Worm (Caenorhabditis elegans) whole organism, L3 larva: ENCODE measurements around the gene C05B5.11.
A peak's percentile ranks its signal among the peaks of the same experiment; 100 is the strongest.

Experiments
- R02D3.7 ChIP-seq: fragments of 150-350 bp; optimal IDR thresholded peaks from 2 replicates; lab custom pipeline; 2014; ENCODE audit warnings: missing biosample characterization, missing genetic modification characterization
- ZK546.5 ChIP-seq: sonication (generic microtip); optimal IDR thresholded peaks from 2 replicates; lab custom pipeline; 2017; ENCODE audit warnings: missing biosample characterization, missing genetic modification characterization
- ama-1 ChIP-seq: fragments of 150-350 bp; optimal IDR thresholded peaks from 2 replicates; lab custom pipeline; 2018
- ceh-28 ChIP-seq: fragments of 150-350 bp; optimal IDR thresholded peaks from 2 replicates; lab custom pipeline; 2014; ENCODE audit warnings: missing biosample characterization, missing genetic modification reagents, missing genetic modification characterization
- ceh-82 ChIP-seq: fragments of 150-350 bp; optimal IDR thresholded peaks from 2 replicates; lab custom pipeline; 2014; ENCODE audit warnings: missing biosample characterization, missing genetic modification characterization
- ceh-9 ChIP-seq: sonication (generic microtip); optimal IDR thresholded peaks from 2 replicates; lab custom pipeline; 2018; ENCODE audit warnings: missing biosample characterization, missing genetic modification characterization
- daf-12 ChIP-seq: fragments of 150-350 bp; optimal IDR thresholded peaks from 2 replicates; lab custom pipeline; 2014; ENCODE audit warnings: missing biosample characterization, missing genetic modification reagents, missing genetic modification characterization
- egl-27 ChIP-seq: sonication (generic microtip); optimal IDR thresholded peaks from 4 replicates; lab custom pipeline; 2017; ENCODE audit warnings: missing biosample characterization, missing genetic modification reagents, missing genetic modification characterization
- egl-5 ChIP-seq: fragments of 150-350 bp; optimal IDR thresholded peaks from 2 replicates; lab custom pipeline; 2017; ENCODE audit warnings: missing biosample characterization, missing genetic modification reagents, missing genetic modification characterization, inconsistent platforms
- elt-1 ChIP-seq: fragments of 150-350 bp; optimal IDR thresholded peaks from 2 replicates; lab custom pipeline; 2014; ENCODE audit warnings: missing biosample characterization, missing genetic modification characterization
- eor-1 ChIP-seq, 2 experiments: fragments of 150-350 bp; optimal IDR thresholded peaks; 2 replicates each; lab custom pipeline; 2014 to 2018; ENCODE audit warnings: missing biosample characterization in 2 of 2, missing genetic modification characterization in 2 of 2
- fkh-10 ChIP-seq: sonication (generic microtip); optimal IDR thresholded peaks from 2 replicates; lab custom pipeline; 2017; ENCODE audit warnings: missing biosample characterization, missing genetic modification reagents, missing genetic modification characterization
- fkh-2 ChIP-seq: fragments of 150-350 bp; optimal IDR thresholded peaks from 2 replicates; lab custom pipeline; 2014; ENCODE audit warnings: missing biosample characterization, missing genetic modification reagents, missing genetic modification characterization
- fos-1 ChIP-seq: fragments of 150-350 bp; optimal IDR thresholded peaks from 2 replicates; lab custom pipeline; 2014; ENCODE audit warnings: missing biosample characterization, missing genetic modification characterization
- hmg-11 ChIP-seq: sonication (generic microtip); optimal IDR thresholded peaks from 2 replicates; lab custom pipeline; 2016; ENCODE audit warnings: missing genetic modification characterization, missing compliant biosample characterization
- jun-1 ChIP-seq: fragments of 150-350 bp; optimal IDR thresholded peaks from 2 replicates; lab custom pipeline; 2014; ENCODE audit warnings: missing biosample characterization, missing genetic modification reagents, missing genetic modification characterization
- lin-15B ChIP-seq: fragments of 150-350 bp; optimal IDR thresholded peaks from 2 replicates; lab custom pipeline; 2014; ENCODE audit warnings: missing biosample characterization, missing genetic modification characterization
- lin-39 ChIP-seq: fragments of 150-350 bp; optimal IDR thresholded peaks from 2 replicates; lab custom pipeline; 2018; ENCODE audit warnings: missing biosample characterization, missing genetic modification reagents, missing genetic modification characterization
- mdl-1 ChIP-seq: fragments of 150-350 bp; optimal IDR thresholded peaks from 2 replicates; lab custom pipeline; 2014; ENCODE audit warnings: missing biosample characterization, missing genetic modification characterization
- nfya-1 ChIP-seq: sonication (generic microtip); optimal IDR thresholded peaks from 2 replicates; lab custom pipeline; 2017; ENCODE audit warnings: missing genetic modification characterization, mild to moderate bottlenecking, missing compliant biosample characterization, antibody characterized with exemption, moderate library complexity; ENCODE audit not compliant: insufficient read depth
- nhr-12 ChIP-seq: fragments of 150-350 bp; optimal IDR thresholded peaks from 2 replicates; lab custom pipeline; 2014; ENCODE audit warnings: missing biosample characterization, missing genetic modification characterization
- nhr-23 ChIP-seq: fragments of 150-350 bp; optimal IDR thresholded peaks from 2 replicates; lab custom pipeline; 2014; ENCODE audit warnings: missing biosample characterization, missing genetic modification reagents, missing genetic modification characterization
- nhr-237 ChIP-seq: fragments of 150-350 bp; optimal IDR thresholded peaks from 2 replicates; lab custom pipeline; 2014; ENCODE audit warnings: missing biosample characterization, missing genetic modification characterization
- nhr-28 ChIP-seq: fragments of 150-350 bp; optimal IDR thresholded peaks from 2 replicates; lab custom pipeline; 2014; ENCODE audit warnings: missing biosample characterization, missing genetic modification characterization
- nhr-43 ChIP-seq: sonication (generic microtip); optimal IDR thresholded peaks from 2 replicates; lab custom pipeline; 2016; ENCODE audit warnings: mild to moderate bottlenecking, missing genetic modification characterization, missing compliant biosample characterization; ENCODE audit not compliant: poor library complexity, severe bottlenecking
- nhr-67 ChIP-seq: fragments of 150-350 bp; optimal IDR thresholded peaks from 2 replicates; lab custom pipeline; 2014; ENCODE audit warnings: missing biosample characterization, missing genetic modification characterization
- nhr-76 ChIP-seq: fragments of 150-350 bp; sonication (generic microtip); optimal IDR thresholded peaks from 5 replicates; lab custom pipeline; 2014; ENCODE audit warnings: missing biosample characterization, missing genetic modification characterization
- nhr-77 ChIP-seq: fragments of 150-350 bp; optimal IDR thresholded peaks from 2 replicates; lab custom pipeline; 2014; ENCODE audit warnings: missing biosample characterization, missing genetic modification characterization
- pha-4 ChIP-seq: fragments of 150-350 bp; optimal IDR thresholded peaks from 2 replicates; lab custom pipeline; 2014; ENCODE audit warnings: missing biosample characterization, missing genetic modification reagents, missing genetic modification characterization
- pqm-1 ChIP-seq: fragments of 150-350 bp; optimal IDR thresholded peaks from 2 replicates; lab custom pipeline; 2017; ENCODE audit warnings: missing biosample characterization, missing genetic modification characterization, inconsistent platforms
- sea-2 ChIP-seq: fragments of 150-350 bp; sonication (generic microtip); optimal IDR thresholded peaks from 4 replicates; lab custom pipeline; 2014; ENCODE audit warnings: missing biosample characterization, missing genetic modification reagents, missing genetic modification characterization
- skn-1 ChIP-seq: fragments of 150-350 bp; optimal IDR thresholded peaks from 2 replicates; lab custom pipeline; 2014; ENCODE audit warnings: missing biosample characterization, missing genetic modification characterization
- snpc-4 ChIP-seq: fragments of 150-350 bp; optimal IDR thresholded peaks from 2 replicates; lab custom pipeline; 2014; ENCODE audit warnings: missing biosample characterization, missing genetic modification characterization
- unc-39 ChIP-seq: sonication (generic microtip); optimal IDR thresholded peaks from 4 replicates; lab custom pipeline; 2017; ENCODE audit warnings: missing biosample characterization, missing genetic modification characterization
- unc-62 ChIP-seq: fragments of 150-350 bp; sonication (generic microtip); optimal IDR thresholded peaks from 4 replicates; lab custom pipeline; 2014; ENCODE audit warnings: missing biosample characterization, missing genetic modification reagents, missing genetic modification characterization
- zag-1 ChIP-seq: fragments of 150-350 bp; optimal IDR thresholded peaks from 2 replicates; lab custom pipeline; 2014; ENCODE audit warnings: missing biosample characterization, missing genetic modification characterization
- ztf-11 ChIP-seq: fragments of 150-350 bp; optimal IDR thresholded peaks from 2 replicates; lab custom pipeline; 2014; ENCODE audit warnings: missing biosample characterization, missing genetic modification characterization

Gene C05B5.11

DNA sequence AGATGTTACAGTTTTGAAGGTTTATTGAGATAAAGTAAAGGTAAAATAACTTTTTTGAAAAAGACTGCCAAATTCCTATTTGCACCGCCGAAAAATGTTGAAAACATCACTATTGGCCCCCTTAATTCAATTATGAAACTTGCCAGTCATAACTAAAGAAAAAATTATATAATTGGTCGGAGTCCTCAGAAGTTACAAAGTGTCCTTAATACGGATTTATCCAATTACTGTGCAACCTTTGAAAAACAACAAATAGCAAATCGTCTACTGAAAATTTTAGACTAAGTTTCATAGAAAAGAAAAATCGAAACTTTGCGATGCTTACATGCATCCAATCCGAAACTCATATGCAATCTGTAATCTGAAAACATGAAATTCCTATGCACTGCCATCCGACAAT is 19.7 kb upstream of the C05B5.11 start:
- TF ChIP-seq nhr-67: no peak
- TF ChIP-seq fkh-10 (GFP tag; lab: Kevin White, UChicago): no peak
- TF ChIP-seq nhr-77: no peak

DNA sequence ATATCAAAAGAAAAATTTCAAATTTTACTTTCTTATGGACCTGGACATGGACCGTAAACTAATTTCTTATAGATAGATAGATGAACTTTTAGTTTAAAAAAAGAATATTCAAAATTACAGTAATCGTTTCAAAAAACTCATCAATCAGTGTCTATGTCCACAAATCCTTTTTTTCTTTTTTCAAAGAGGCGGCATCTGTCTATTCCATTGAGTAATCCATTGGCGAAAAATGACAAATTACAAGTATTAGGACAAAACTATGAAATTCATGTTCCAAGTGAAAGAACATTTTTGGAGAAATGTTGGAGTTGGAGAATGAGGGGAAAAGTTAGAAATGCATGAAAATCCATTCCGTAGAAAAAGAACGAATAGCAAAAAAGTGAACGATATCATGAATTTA is 18.8 kb upstream of the C05B5.11 start:
- TF ChIP-seq egl-27 (no peak), zag-1 (tag; lab: Kevin White, UChicago) (no peak), jun-1 (no peak), sea-2 (GFP tag; lab: Kevin White, UChicago) (no peak), ceh-9 (tag; lab: Kevin White, UChicago) (no peak), hmg-11 (tag; lab: Kevin White, UChicago) (no peak), fos-1 (tag; lab: Kevin White, UChicago) (no peak), nhr-43 (tag; lab: Kevin White, UChicago) (no peak), pqm-1 (tag; lab: Kevin White, UChicago) (no peak), eor-1 (tag; optimal IDR thresholded peaks at IDR 0.05; lab: Kevin White, UChicago) (no peak), ceh-82 (tag; lab: Kevin White, UChicago) (no peak)

DNA sequence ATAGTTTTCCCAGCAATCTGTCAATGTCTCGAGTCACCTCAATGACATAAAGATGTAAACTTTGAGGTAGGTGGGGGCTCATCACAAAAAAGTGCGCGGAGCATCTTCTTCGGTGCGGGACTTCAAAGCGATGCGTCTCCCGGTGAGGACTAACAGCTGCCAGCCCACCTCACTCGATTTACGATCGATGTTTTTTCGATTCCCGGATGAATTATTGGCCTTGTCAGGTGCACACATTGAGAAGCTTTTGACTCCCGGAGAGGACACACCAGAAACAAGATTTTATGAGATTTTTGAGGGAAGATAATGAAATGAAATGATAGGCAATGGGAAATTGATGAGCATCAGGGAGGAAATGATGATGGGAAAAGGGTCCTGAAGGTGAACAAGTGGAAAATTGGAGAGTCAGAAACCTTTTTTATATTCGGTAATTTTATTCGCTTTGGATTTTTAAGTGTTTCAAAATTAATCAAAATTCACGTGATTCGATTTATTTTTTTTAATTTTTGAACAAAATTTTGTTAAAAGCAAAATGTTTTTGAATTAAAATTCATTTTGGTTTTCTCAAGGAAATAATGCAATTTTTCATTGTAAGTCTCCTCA is 17.4 kb upstream of the C05B5.11 start, which contains the start of gene C05B5.12:
Gene C05B5.12 (plus strand): TSS at position 553 of the 603 bp plus-strand sequence.
- TF ChIP-seq egl-5 (tag; lab: Kevin White, UChicago): peak; percentile 38
- no peak for TF ChIP-seq ama-1 (lab: Kevin White, UChicago)
- peak; percentile 5 for TF ChIP-seq lin-39 (tag; lab: Kevin White, UChicago)
- TF ChIP-seq nhr-12 (tag; lab: Kevin White, UChicago): no peak
- TF ChIP-seq zag-1 (tag; lab: Kevin White, UChicago): no peak

DNA sequence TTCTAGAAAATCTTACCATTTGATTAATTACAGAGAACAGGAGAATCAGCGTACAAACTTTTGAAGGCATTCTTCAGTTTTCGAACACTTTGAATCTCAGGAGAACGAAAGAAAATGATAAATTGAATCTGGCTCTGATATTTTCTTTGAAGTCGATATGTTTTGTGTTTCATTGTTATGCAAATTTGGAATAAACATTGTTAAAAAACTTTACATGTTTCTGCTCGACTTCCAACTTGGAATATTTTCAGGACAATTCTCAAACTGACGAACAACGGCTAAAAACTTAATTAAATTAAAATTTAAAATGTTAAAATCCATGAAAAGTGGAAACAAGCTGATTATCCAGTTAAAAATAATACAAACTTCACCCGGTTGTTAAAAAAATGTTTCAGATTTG is 16.0 kb upstream of the C05B5.11 start, which contains the start of gene C05B5.1:
Gene C05B5.1 (minus strand): TSS at position 101 of the 400 bp plus-strand sequence.
- TF ChIP-seq skn-1 (tag; lab: Kevin White, UChicago) (no peak), fkh-10 (GFP tag; lab: Kevin White, UChicago) (no peak), nhr-12 (tag; lab: Kevin White, UChicago) (no peak), unc-62 (GFP tag; lab: Kevin White, UChicago) (no peak), jun-1 (no peak), eor-1 (tag; optimal IDR thresholded peaks at IDR 0.05; lab: Kevin White, UChicago) (no peak)

DNA sequence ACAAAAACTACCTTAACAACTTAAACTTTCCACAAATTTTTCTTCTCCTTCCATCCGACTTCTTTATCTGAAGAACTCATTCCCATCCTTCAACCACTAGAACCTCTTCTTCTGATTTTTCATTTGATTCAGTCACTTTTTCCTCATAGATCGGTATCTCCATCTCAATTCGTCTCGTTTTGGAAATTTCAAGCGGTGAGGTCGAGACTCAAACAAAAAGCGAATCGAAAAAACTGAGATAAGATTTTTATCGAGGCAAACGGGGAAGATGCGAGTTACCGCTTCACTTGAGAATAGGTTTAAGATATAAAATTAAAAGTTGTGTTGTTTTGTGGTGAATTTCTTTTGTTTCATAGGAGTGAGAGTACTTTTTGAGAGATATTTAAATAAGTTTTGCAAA is 13.0 kb upstream of the C05B5.11 start:
- TF ChIP-seq elt-1 (tag; lab: Kevin White, UChicago): peak; percentile 98
- no peak for TF ChIP-seq nhr-76 (tag; lab: Kevin White, UChicago)
- no peak for TF ChIP-seq nhr-43 (tag; lab: Kevin White, UChicago)
- TF ChIP-seq R02D3.7: no peak

DNA sequence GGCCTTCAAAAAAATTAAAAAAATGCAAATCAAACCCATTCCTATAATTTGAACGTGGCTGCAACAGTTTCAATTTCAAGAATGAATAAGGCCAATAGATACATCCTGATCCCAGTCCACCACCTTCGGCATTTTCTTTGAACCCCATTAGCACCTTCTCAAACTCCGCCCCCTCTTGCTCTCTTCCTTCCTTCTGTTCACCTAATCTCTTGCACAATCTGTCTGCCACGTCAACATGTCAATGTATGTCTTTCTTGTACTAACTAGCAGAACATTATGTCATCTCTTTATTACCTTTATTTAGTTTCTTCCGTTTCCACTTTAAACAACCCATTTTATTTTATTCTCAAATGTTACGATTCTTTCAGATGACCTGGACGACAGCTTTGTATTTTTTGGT is 10.8 kb upstream of the C05B5.11 start, which contains the start of gene C05B5.4:
Gene C05B5.4 (plus strand): TSS at position 351 of the 400 bp plus-strand sequence.
- TF ChIP-seq nhr-12 (tag; lab: Kevin White, UChicago): no peak
- no peak for TF ChIP-seq ZK546.5 (tag; lab: Kevin White, UChicago)
- no peak for TF ChIP-seq egl-5 (tag; lab: Kevin White, UChicago)
- no peak for TF ChIP-seq pqm-1 (tag; lab: Kevin White, UChicago)
- no peak for TF ChIP-seq R02D3.7
- TF ChIP-seq lin-15B (tag; lab: Kevin White, UChicago): no peak
- TF ChIP-seq eor-1 (tag; optimal IDR thresholded peaks at IDR 0.05; lab: Kevin White, UChicago): no peak
- no peak for TF ChIP-seq sea-2 (GFP tag; lab: Kevin White, UChicago)
- no peak for TF ChIP-seq fkh-10 (GFP tag; lab: Kevin White, UChicago)
- TF ChIP-seq fkh-2: no peak
- TF ChIP-seq pha-4 (tag; lab: Kevin White, UChicago): no peak
- no peak for TF ChIP-seq unc-62 (GFP tag; lab: Kevin White, UChicago)
- TF ChIP-seq nhr-76 (tag; lab: Kevin White, UChicago): no peak

DNA sequence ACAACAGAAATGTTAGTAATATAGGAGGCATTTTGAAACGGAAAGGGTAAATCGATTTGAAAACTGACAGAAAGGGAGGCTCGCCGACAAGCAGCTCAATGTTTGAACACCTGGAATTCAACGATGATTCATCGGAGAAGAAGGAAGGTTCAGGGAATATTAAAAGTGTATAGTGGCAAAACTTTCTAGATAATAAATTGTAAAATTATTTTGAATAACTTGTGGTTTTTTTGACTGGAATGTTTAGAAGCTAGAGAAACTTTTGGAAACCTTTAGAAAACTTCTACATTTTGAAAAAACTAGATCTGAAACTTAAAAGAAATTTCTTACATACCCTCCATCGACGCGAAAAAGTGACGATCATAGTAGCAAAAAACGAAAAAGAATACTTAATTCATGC is 6.4 kb upstream of the C05B5.11 start, which contains the start of gene pqn-8:
Gene pqn-8 (minus strand): TSS at position 101 of the 400 bp plus-strand sequence.
- TF ChIP-seq zag-1 (tag; lab: Kevin White, UChicago) (no peak), mdl-1 (tag; lab: Kevin White, UChicago) (no peak), jun-1 (no peak), nhr-28 (tag; lab: Kevin White, UChicago) (no peak), snpc-4 (tag; lab: Kevin White, UChicago) (no peak), ceh-9 (tag; lab: Kevin White, UChicago) (no peak), egl-27 (no peak), fos-1 (tag; lab: Kevin White, UChicago) (no peak), ceh-82 (tag; lab: Kevin White, UChicago) (no peak), nhr-237 (tag; lab: Kevin White, UChicago) (no peak), ceh-28 (tag; lab: Kevin White, UChicago) (no peak), unc-39 (tag; lab: Kevin White, UChicago) (no peak), hmg-11 (tag; lab: Kevin White, UChicago) (no peak), skn-1 (tag; lab: Kevin White, UChicago) (no peak), ztf-11 (tag; lab: Kevin White, UChicago) (no peak), daf-12 (tag; lab: Kevin White, UChicago) (no peak), nfya-1 (tag; lab: Kevin White, UChicago) (no peak), nhr-23 (tag; lab: Kevin White, UChicago) (no peak)
- TF ChIP-seq, all 47 proteins: peak for 0
